Worm (Caenorhabditis elegans) whole organism, L4 larva: ENCODE measurements around the gene ttr-6.

Source experiments
- ceh-82 ChIP-seq: sonication (generic microtip); optimal IDR thresholded peaks from 2 replicates; lab custom pipeline; 2017; ENCODE audit warnings: missing biosample characterization, missing genetic modification characterization
- ces-1 ChIP-seq: fragments of 150-350 bp; sonication (generic microtip); optimal IDR thresholded peaks from 4 replicates; lab custom pipeline; 2014; ENCODE audit warnings: missing biosample characterization, missing genetic modification reagents, missing genetic modification characterization
- gei-8 ChIP-seq: fragments of 200-800 bp; sonication (Bioruptor generic); optimal IDR thresholded peaks from 2 replicates; lab custom pipeline; 2018; ENCODE audit warnings: mild to moderate bottlenecking, missing genetic modification characterization, missing compliant biosample characterization
- lin-15B ChIP-seq: fragments of 150-350 bp; sonication (generic microtip); optimal IDR thresholded peaks from 3 replicates; lab custom pipeline; 2014; ENCODE audit warnings: missing biosample characterization, missing genetic modification characterization
- mdl-1 ChIP-seq, 2 experiments: fragments of 150-350 bp in 1 of 2; sonication (generic microtip) in 1 of 2; optimal IDR thresholded peaks; 2 replicates each; lab custom pipeline; 2014 to 2017; ENCODE audit warnings: missing biosample characterization in 2 of 2, missing genetic modification characterization in 2 of 2
- nhr-10 ChIP-seq: fragments of 150-350 bp; optimal IDR thresholded peaks from 2 replicates; lab custom pipeline; 2014; ENCODE audit warnings: missing biosample characterization, missing genetic modification characterization
- nhr-237 ChIP-seq: sonication (generic microtip); optimal IDR thresholded peaks from 2 replicates; lab custom pipeline; 2017; ENCODE audit warnings: missing biosample characterization, missing genetic modification characterization
- pqm-1 ChIP-seq: sonication (generic microtip); optimal IDR thresholded peaks from 2 replicates; lab custom pipeline; 2017; ENCODE audit warnings: missing biosample characterization, missing genetic modification characterization

DNA sequence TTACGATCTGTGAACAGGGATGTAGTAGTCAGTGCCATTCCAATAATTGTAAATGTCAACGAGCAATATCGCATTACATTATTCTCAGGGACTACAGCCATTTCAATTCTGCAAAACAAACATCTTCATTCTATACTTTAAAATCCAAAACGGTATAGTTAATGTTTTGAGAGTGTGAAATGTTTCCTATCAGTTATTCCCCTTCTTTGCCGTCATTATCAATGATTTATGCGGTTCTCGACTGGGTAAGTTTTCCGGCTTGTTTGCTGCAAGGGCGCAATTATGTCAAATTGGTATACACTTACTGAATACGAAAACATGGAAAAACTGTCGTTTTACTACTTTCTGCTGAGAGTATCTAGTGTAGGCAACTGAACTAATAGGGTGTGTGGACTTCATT is 6.2 kb upstream of the ttr-6 start, which contains the start of gene F23G4.1:
- no peak for TF ChIP-seq pqm-1 (tag; lab: Kevin White, UChicago)
- TF ChIP-seq ceh-82 (tag; lab: Kevin White, UChicago) = no peak
- no peak for TF ChIP-seq nhr-10 (tag; lab: Kevin White, UChicago)
- TF ChIP-seq nhr-237 (tag; lab: Kevin White, UChicago) = no peak
- no peak for TF ChIP-seq ces-1
- TF ChIP-seq gei-8 (GFP tag; lab: Kevin White, UChicago) = no peak
- TF ChIP-seq lin-15B = no peak
- no peak for TF ChIP-seq mdl-1 (tag; optimal IDR thresholded peaks at IDR 0.05; lab: Kevin White, UChicago)
